Fruit fly (Drosophila melanogaster) whole organism, embryonic: Measurements from ENCODE around the gene CG15347.
A peak's percentile ranks its signal among the peaks of the same experiment; 100 is the strongest.

Experiments
- Asciz ChIP-seq: fragments of 200-800 bp; sonication (Bioruptor generic); optimal IDR thresholded peaks from 2 replicates; lab custom pipeline; 2017; ENCODE audit warnings: missing biosample characterization, mild to moderate bottlenecking, missing genetic modification characterization, missing genetic modification reagents
- CG10321 ChIP-seq: fragments of 200-800 bp; sonication (Bioruptor generic); IDR thresholded peaks from 2 replicates; pipeline ENCODE4 v1.3.6; 2022; ENCODE audit warnings: missing biosample characterization, missing genetic modification characterization
- CG12236 ChIP-seq: fragments of 200-800 bp; sonication (Bioruptor generic); optimal IDR thresholded peaks from 2 replicates; lab custom pipeline; 2016; ENCODE audit warnings: missing biosample characterization, missing genetic modification characterization
- CG12769 ChIP-seq: fragments of 200-800 bp; sonication (Bioruptor generic); optimal IDR thresholded peaks from 2 replicates; lab custom pipeline; 2019; ENCODE audit warnings: missing biosample characterization, mild to moderate bottlenecking, missing genetic modification characterization, moderate library complexity
- CG13296 ChIP-seq: fragments of 200-800 bp; sonication (Bioruptor generic); optimal IDR thresholded peaks from 3 replicates; lab custom pipeline; 2018; ENCODE audit warnings: missing biosample characterization, mild to moderate bottlenecking, missing genetic modification characterization
- CG13424 ChIP-seq: fragments of 200-800 bp; sonication (Bioruptor generic); optimal IDR thresholded peaks from 2 replicates; lab custom pipeline; 2019; ENCODE audit warnings: missing biosample characterization, mild to moderate bottlenecking, missing genetic modification characterization, moderate library complexity
- CG2116 ChIP-seq: fragments of 200-800 bp; sonication (Bioruptor generic); optimal IDR thresholded peaks from 3 replicates; lab custom pipeline; 2018; ENCODE audit warnings: missing biosample characterization, mild to moderate bottlenecking, missing genetic modification characterization
- CG2712 ChIP-seq: fragments of 200-800 bp; optimal IDR thresholded peaks from 3 replicates; lab custom pipeline; 2019; ENCODE audit warnings: missing biosample characterization, mild to moderate bottlenecking, missing genetic modification characterization, moderate library complexity
- CG30020 ChIP-seq: fragments of 200-800 bp; optimal IDR thresholded peaks from 2 replicates; lab custom pipeline; 2019; ENCODE audit warnings: missing biosample characterization, mild to moderate bottlenecking, missing genetic modification characterization, moderate library complexity
- CG30431 ChIP-seq: fragments of 200-800 bp; sonication (Bioruptor generic); optimal IDR thresholded peaks from 2 replicates; lab custom pipeline; 2017; ENCODE audit warnings: missing biosample characterization, missing genetic modification characterization
- CG32772 ChIP-seq: fragments of 200-800 bp; sonication (Bioruptor generic); IDR thresholded peaks from 2 replicates; pipeline ENCODE4 v1.3.6; 2022; ENCODE audit warnings: missing biosample characterization, missing genetic modification characterization
- CG3995 ChIP-seq: fragments of 200-800 bp; sonication (Bioruptor generic); optimal IDR thresholded peaks from 3 replicates; lab custom pipeline; 2016; ENCODE audit warnings: missing biosample characterization, missing genetic modification characterization
- CG4707 ChIP-seq: fragments of 200-800 bp; sonication (Bioruptor generic); optimal IDR thresholded peaks from 2 replicates; lab custom pipeline; 2018; ENCODE audit warnings: missing biosample characterization, mild to moderate bottlenecking, missing genetic modification characterization, moderate library complexity
- CG4854 ChIP-seq: fragments of 200-800 bp; sonication (Bioruptor generic); optimal IDR thresholded peaks from 2 replicates; lab custom pipeline; 2016; ENCODE audit warnings: missing biosample characterization, missing genetic modification characterization, inconsistent platforms
- CG5180 ChIP-seq: fragments of 200-800 bp; sonication (Bioruptor generic); optimal IDR thresholded peaks from 3 replicates; lab custom pipeline; 2017; ENCODE audit warnings: missing biosample characterization, missing genetic modification characterization, mild to moderate bottlenecking, moderate library complexity, missing genetic modification reagents
- CG6689 ChIP-seq: fragments of 200-800 bp; sonication (Bioruptor generic); IDR thresholded peaks from 2 replicates; pipeline ENCODE4 v1.3.6; 2022; ENCODE audit warnings: missing biosample characterization, missing genetic modification characterization
- CG7987 ChIP-seq: fragments of 200-800 bp; sonication (Bioruptor generic); optimal IDR thresholded peaks from 2 replicates; lab custom pipeline; 2018; ENCODE audit warnings: missing biosample characterization, mild to moderate bottlenecking, missing genetic modification characterization, moderate library complexity
- CG8944 ChIP-seq: fragments of 200-800 bp; sonication (Bioruptor generic); optimal IDR thresholded peaks from 3 replicates; lab custom pipeline; 2016; ENCODE audit warnings: missing biosample characterization, missing genetic modification characterization
- CG9876 ChIP-seq: fragments of 200-800 bp; sonication (Bioruptor generic); optimal IDR thresholded peaks from 2 replicates; lab custom pipeline; 2016; ENCODE audit warnings: missing biosample characterization, missing genetic modification characterization
- Chrac-16 ChIP-seq: fragments of 200-800 bp; sonication (Bioruptor generic); optimal IDR thresholded peaks from 3 replicates; lab custom pipeline; 2016; ENCODE audit warnings: missing biosample characterization, missing genetic modification characterization
- CoRest ChIP-seq: fragments of 200-800 bp; sonication (Bioruptor generic); optimal IDR thresholded peaks from 3 replicates; lab custom pipeline; 2018; ENCODE audit warnings: missing biosample characterization, mild to moderate bottlenecking, missing genetic modification characterization, moderate library complexity
- Hand ChIP-seq: fragments of 200-800 bp; sonication (Bioruptor generic); optimal IDR thresholded peaks from 2 replicates; lab custom pipeline; 2017; ENCODE audit warnings: mild to moderate bottlenecking, missing biosample characterization, missing genetic modification reagents, missing genetic modification characterization
- Hr3 ChIP-seq: fragments of 200-800 bp; sonication (Bioruptor generic); optimal IDR thresholded peaks from 3 replicates; lab custom pipeline; 2016; ENCODE audit warnings: missing biosample characterization, missing genetic modification characterization
- Hsf ChIP-seq: fragments of 200-800 bp; sonication (Bioruptor generic); optimal IDR thresholded peaks from 3 replicates; lab custom pipeline; 2016; ENCODE audit warnings: missing biosample characterization, missing genetic modification characterization
- Med ChIP-seq: fragments of 200-800 bp; sonication (Bioruptor generic); peaks from one replicate; lab custom pipeline; 2016; ENCODE audit warnings: missing biosample characterization, missing genetic modification characterization, mild to moderate bottlenecking, inconsistent platforms, moderate library complexity
- Mes4 ChIP-seq: fragments of 200-800 bp; sonication (Bioruptor generic); optimal IDR thresholded peaks from 2 replicates; lab custom pipeline; 2016; ENCODE audit warnings: missing biosample characterization, missing genetic modification characterization
- Nf-YB ChIP-seq: fragments of 200-800 bp; sonication (Bioruptor generic); optimal IDR thresholded peaks from 3 replicates; lab custom pipeline; 2019; ENCODE audit warnings: missing biosample characterization, mild to moderate bottlenecking, missing genetic modification characterization, moderate library complexity
- Rx ChIP-seq: fragments of 200-800 bp; sonication (Bioruptor generic); IDR thresholded peaks from 2 replicates; pipeline ENCODE4 v1.3.6; 2022; ENCODE audit warnings: missing biosample characterization, missing genetic modification characterization
- Trl ChIP-seq, 3 experiments: fragments of >200 bp in 2 of 3; fragments of 200-800 bp in 1 of 3; sonication (Bioruptor generic) in 1 of 3; optimal IDR thresholded peaks; 2 replicates in 1 of 3; 3 replicates in 2 of 3; lab custom pipeline; 2016 to 2017; ENCODE audit warnings: missing biosample characterization in 1 of 3, missing genetic modification characterization in 1 of 3
- YL-1 ChIP-seq: fragments of 200-800 bp; sonication (Bioruptor generic); optimal IDR thresholded peaks from 3 replicates; lab custom pipeline; 2017; ENCODE audit warnings: missing biosample characterization, mild to moderate bottlenecking, missing genetic modification characterization
- ab ChIP-seq: fragments of 200-800 bp; sonication (Bioruptor generic); optimal IDR thresholded peaks from 2 replicates; lab custom pipeline; 2016; ENCODE audit warnings: missing biosample characterization, missing genetic modification characterization
- bsh ChIP-seq, 2 experiments: fragments of 200-800 bp; sonication (Bioruptor generic); optimal IDR thresholded peaks; 2 replicates each; lab custom pipeline; 2017 to 2018; ENCODE audit warnings: mild to moderate bottlenecking in 2 of 2, missing biosample characterization in 2 of 2, missing genetic modification characterization in 2 of 2, moderate library complexity in 1 of 2
- cas ChIP-seq: fragments of 200-800 bp; sonication (Bioruptor generic); IDR thresholded peaks from 2 replicates; pipeline ENCODE4 v1.3.6; 2022; ENCODE audit warnings: missing biosample characterization, missing genetic modification characterization
- caup ChIP-seq: fragments of 200-800 bp; sonication (Bioruptor generic); optimal IDR thresholded peaks from 3 replicates; lab custom pipeline; 2017; ENCODE audit warnings: missing biosample characterization, mild to moderate bottlenecking, missing genetic modification characterization, moderate library complexity; ENCODE audit not compliant: severe bottlenecking
- dimm ChIP-seq: fragments of 200-800 bp; sonication (Bioruptor generic); IDR thresholded peaks from 2 replicates; pipeline ENCODE4 v1.3.6; 2022; ENCODE audit warnings: missing biosample characterization, missing genetic modification characterization
- dysf ChIP-seq: fragments of 200-800 bp; sonication (Bioruptor generic); IDR thresholded peaks from 3 replicates; pipeline ENCODE4 v1.3.6; 2022; ENCODE audit warnings: missing biosample characterization, missing genetic modification characterization
- eyg ChIP-seq: fragments of 200-800 bp; sonication (Bioruptor generic); optimal IDR thresholded peaks from 3 replicates; lab custom pipeline; 2016; ENCODE audit warnings: missing biosample characterization, missing genetic modification characterization
- fd102C ChIP-seq: fragments of 200-800 bp; sonication (Bioruptor generic); optimal IDR thresholded peaks from 2 replicates; lab custom pipeline; 2018; ENCODE audit warnings: missing biosample characterization, mild to moderate bottlenecking, missing genetic modification characterization, moderate library complexity
- gsb ChIP-seq: fragments of 200-800 bp; sonication (Bioruptor generic); IDR thresholded peaks from 2 replicates; pipeline ENCODE4 v1.3.6; 2022; ENCODE audit warnings: missing biosample characterization, missing genetic modification characterization
- kay ChIP-seq: fragments of 200-800 bp; sonication (Bioruptor generic); optimal IDR thresholded peaks from 2 replicates; lab custom pipeline; 2016; ENCODE audit warnings: missing biosample characterization, missing genetic modification characterization
- lbe ChIP-seq: fragments of 200-800 bp; sonication (Bioruptor generic); optimal IDR thresholded peaks from 2 replicates; lab custom pipeline; 2016; ENCODE audit warnings: missing biosample characterization, mild to moderate bottlenecking, missing genetic modification characterization
- otp ChIP-seq: fragments of 200-800 bp; sonication (Bioruptor generic); IDR thresholded peaks from 3 replicates; pipeline ENCODE4, ENCODE4 v1.3.6; 2022; ENCODE audit warnings: missing biosample characterization, missing genetic modification characterization
- phol ChIP-seq: fragments of 200-800 bp; sonication (Bioruptor generic); optimal IDR thresholded peaks from 3 replicates; lab custom pipeline; 2018; ENCODE audit warnings: missing biosample characterization, mild to moderate bottlenecking, missing genetic modification characterization, moderate library complexity
- run ChIP-seq: fragments of 200-800 bp; sonication (Bioruptor generic); optimal IDR thresholded peaks from 3 replicates; lab custom pipeline; 2018; ENCODE audit warnings: missing biosample characterization, mild to moderate bottlenecking, missing genetic modification characterization
- slou ChIP-seq: fragments of 200-800 bp; sonication (Bioruptor generic); optimal IDR thresholded peaks from 3 replicates; lab custom pipeline; 2016; ENCODE audit warnings: missing biosample characterization, missing genetic modification characterization
- sr ChIP-seq: fragments of 200-800 bp; sonication (Bioruptor generic); IDR thresholded peaks from 3 replicates; pipeline ENCODE4 v1.3.6; 2022; ENCODE audit warnings: missing biosample characterization, missing genetic modification characterization
- zen ChIP-seq: fragments of 200-800 bp; sonication (Bioruptor generic); optimal IDR thresholded peaks from 3 replicates; lab custom pipeline; 2018; ENCODE audit warnings: missing biosample characterization, mild to moderate bottlenecking, missing genetic modification characterization, moderate library complexity

CG15347 gene

DNA sequence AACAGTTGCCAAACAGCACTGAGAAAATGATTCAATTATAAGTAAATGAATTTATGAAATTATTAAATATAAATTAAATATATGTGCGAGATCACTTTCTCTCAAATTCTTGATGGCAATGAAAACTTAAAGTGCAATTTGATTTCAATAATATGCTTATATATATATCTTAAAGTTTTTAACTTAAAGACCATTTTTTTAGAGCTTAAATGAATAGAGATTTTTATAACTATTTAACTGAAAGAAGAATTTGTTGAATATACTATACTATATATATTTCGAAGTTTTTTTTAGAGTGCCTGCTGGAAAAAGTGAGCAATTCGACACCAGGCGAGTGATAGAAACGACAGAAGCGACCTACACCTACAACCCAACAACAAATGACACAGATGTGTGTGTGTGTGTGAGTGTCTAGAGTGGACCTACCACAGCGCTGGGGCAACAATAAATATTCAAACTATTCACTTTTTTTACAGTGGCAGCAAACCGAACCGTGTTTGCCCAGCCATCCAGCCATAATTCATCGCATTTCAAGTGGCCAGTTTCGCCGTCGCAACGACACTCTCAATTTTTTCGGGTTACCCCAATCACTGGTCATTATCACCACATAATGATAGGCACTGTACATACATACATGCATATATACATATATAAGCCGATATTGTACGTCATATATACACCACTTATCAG, 15.7 kb downstream of the CG15347 start (continued):
- TF ChIP-seq CoRest (tag; lab: Kevin White, UChicago) = peak; percentile 77
- TF ChIP-seq cas = no peak
- TF ChIP-seq dysf (GFP tag; lab: Robert Waterston, UW) = no peak
- TF ChIP-seq otp (GFP tag; lab: Robert Waterston, UW) = no peak
- TF ChIP-seq fd102C (GFP tag; lab: Kevin White, UChicago) = no peak
- TF ChIP-seq CG5180 = no peak
- TF ChIP-seq caup (GFP tag; lab: Kevin White, UChicago) = no peak
- TF ChIP-seq run (tag; lab: Kevin White, UChicago) = no peak
- TF ChIP-seq YL-1 (GFP tag; lab: Kevin White, UChicago) = no peak
- TF ChIP-seq Chrac-16 (GFP tag; lab: Kevin White, UChicago) = no peak
- no peak for TF ChIP-seq Mes4 (GFP tag; lab: Kevin White, UChicago)
- peak; percentile 85 for TF ChIP-seq phol (tag; lab: Kevin White, UChicago)
- no peak for TF ChIP-seq Trl (optimal IDR thresholded peaks at IDR 0.05; lab: Kevin White, UChicago)
- no peak for TF ChIP-seq Trl (GFP tag; optimal IDR thresholded peaks at IDR 0.05; lab: Kevin White, UChicago)
- TF ChIP-seq bsh (GFP tag; optimal IDR thresholded peaks at IDR 0.05; lab: Kevin White, UChicago) = peak in 1 of 2 experiments; percentile 74
- peak; percentile 91 for TF ChIP-seq CG2712 (tag; lab: Kevin White, UChicago)
- TF ChIP-seq CG4707 (GFP tag; lab: Kevin White, UChicago) = no peak
- no peak for TF ChIP-seq CG3995 (GFP tag; lab: Kevin White, UChicago)
- TF ChIP-seq Hr3 (GFP tag; lab: Kevin White, UChicago) = peak; percentile 45
- no peak for TF ChIP-seq CG8944 (GFP tag; lab: Kevin White, UChicago)
- TF ChIP-seq Hsf = no peak
- no peak for TF ChIP-seq dimm (GFP tag; lab: Robert Waterston, UW)
- peak; percentile 48 for TF ChIP-seq CG12769 (tag; lab: Kevin White, UChicago)
- TF ChIP-seq CG30431 (GFP tag; lab: Kevin White, UChicago) = no peak
- peak; percentile 40; the same call in 1 of the 2 replicates for TF ChIP-seq CG32772
- TF ChIP-seq CG13424 (tag; lab: Kevin White, UChicago) = peak; percentile 69
- no peak for TF ChIP-seq CG4854 (GFP tag; lab: Kevin White, UChicago)
- no peak for TF ChIP-seq Asciz (GFP tag; lab: Kevin White, UChicago)
- TF ChIP-seq CG13296 = no peak
- TF ChIP-seq eyg (GFP tag; lab: Kevin White, UChicago) = no peak
- TF ChIP-seq sr (GFP tag; lab: Robert Waterston, UW) = 0 out of 3 replicates have a peak, but pooled peaks have one; percentile 19
- TF ChIP-seq CG6689 (GFP tag; lab: Robert Waterston, UW) = peak; percentile 62; the same call in 1 of the 2 replicates
- TF ChIP-seq CG12236 = no peak
- TF ChIP-seq Rx (GFP tag; lab: Robert Waterston, UW) = no peak
- TF ChIP-seq CG10321 (GFP tag; lab: Robert Waterston, UW) = no peak
- TF ChIP-seq CG30020 (tag; lab: Kevin White, UChicago) = peak; percentile 27
- TF ChIP-seq kay (GFP tag; lab: Kevin White, UChicago) = no peak
- TF ChIP-seq zen (tag; lab: Kevin White, UChicago) = peak; percentile 73
- TF ChIP-seq Nf-YB (GFP tag; lab: Kevin White, UChicago) = peak; percentile 53
- no peak for TF ChIP-seq ab (GFP tag; lab: Kevin White, UChicago)
- no peak for TF ChIP-seq CG7987 (GFP tag; lab: Kevin White, UChicago)
- TF ChIP-seq Med (GFP tag; lab: Kevin White, UChicago) = peak; percentile 76
- no peak for TF ChIP-seq lbe (GFP tag; lab: Kevin White, UChicago)
- TF ChIP-seq Hand (GFP tag; lab: Kevin White, UChicago) = no peak
- no peak for TF ChIP-seq gsb (GFP tag; lab: Robert Waterston, UW)
- no peak for TF ChIP-seq slou (GFP tag; lab: Kevin White, UChicago)
- no peak for TF ChIP-seq CG9876
- peak; percentile 4 for TF ChIP-seq CG2116 (GFP tag; lab: Kevin White, UChicago)
